Worm (Caenorhabditis elegans) whole organism, L1 larva: Measurements from ENCODE around the gene F55B11.6.

Source experiments
- C04F5.9 ChIP-seq: sonication (generic microtip); optimal IDR thresholded peaks from 2 replicates; lab custom pipeline; 2016; ENCODE audit warnings: missing genetic modification characterization, missing compliant biosample characterization
- C16A3.4 ChIP-seq: fragments of 150-350 bp; optimal IDR thresholded peaks from 2 replicates; lab custom pipeline; 2014; ENCODE audit warnings: missing biosample characterization, missing genetic modification characterization
- F16B12.6 ChIP-seq: fragments of 150-350 bp; optimal IDR thresholded peaks from 2 replicates; lab custom pipeline; 2014; ENCODE audit warnings: missing biosample characterization, missing genetic modification characterization
- Y116A8C.19 ChIP-seq: sonication (generic microtip); optimal IDR thresholded peaks from 2 replicates; lab custom pipeline; 2016; ENCODE audit warnings: missing compliant biosample characterization, missing genetic modification characterization, borderline replicate concordance
- ama-1 ChIP-seq: fragments of 150-350 bp; optimal IDR thresholded peaks from 2 replicates; lab custom pipeline; 2014
- blmp-1 ChIP-seq: fragments of 150-350 bp; optimal IDR thresholded peaks from 2 replicates; lab custom pipeline; 2014; ENCODE audit warnings: missing biosample characterization, missing genetic modification characterization
- ceh-63 ChIP-seq: fragments of 200-800 bp; sonication (Bioruptor generic); optimal IDR thresholded peaks from 2 replicates; lab custom pipeline; 2018; ENCODE audit warnings: mild to moderate bottlenecking, missing genetic modification characterization, missing compliant biosample characterization
- ces-1 ChIP-seq: fragments of 150-350 bp; optimal IDR thresholded peaks from 2 replicates; lab custom pipeline; 2014; ENCODE audit warnings: missing biosample characterization, missing genetic modification reagents, missing genetic modification characterization
- dpl-1 ChIP-seq, 3 experiments: fragments of 150-350 bp in 2 of 3; sonication (generic microtip) in 1 of 3; optimal IDR thresholded peaks; 2 replicates each; lab custom pipeline; 2014 to 2017; ENCODE audit warnings: missing biosample characterization in 3 of 3, missing genetic modification characterization in 3 of 3, missing genetic modification reagents in 3 of 3
- dsc-1 ChIP-seq: sonication (generic microtip); optimal IDR thresholded peaks from 2 replicates; lab custom pipeline; 2016; ENCODE audit warnings: mild to moderate bottlenecking, missing genetic modification characterization, missing compliant biosample characterization
- efl-1 ChIP-seq, 4 experiments: fragments of 150-350 bp; optimal IDR thresholded peaks in 3 of 4; peaks in 1 of 4; 1 replicate in 1 of 4; 2 replicates in 3 of 4; lab custom pipeline; 2014; ENCODE audit warnings: missing biosample characterization in 2 of 4, missing genetic modification characterization in 2 of 4, missing genetic modification reagents in 2 of 4
- egl-13 ChIP-seq: sonication (generic microtip); optimal IDR thresholded peaks from 2 replicates; lab custom pipeline; 2016; ENCODE audit warnings: missing genotype, missing genetic modification reagents, missing genetic modification characterization, missing compliant biosample characterization
- elt-3 ChIP-seq, 6 experiments: fragments of 150-350 bp in 1 of 6; sonication (generic microtip); optimal IDR thresholded peaks; 2 replicates each; lab custom pipeline; 2017 to 2018; ENCODE audit warnings: missing biosample characterization in 6 of 6, missing genetic modification characterization in 6 of 6, inconsistent platforms in 1 of 6
- fkh-10 ChIP-seq: sonication (generic microtip); optimal IDR thresholded peaks from 2 replicates; lab custom pipeline; 2017; ENCODE audit warnings: missing biosample characterization, missing genetic modification reagents, missing genetic modification characterization
- fkh-4 ChIP-seq: sonication (generic microtip); optimal IDR thresholded peaks from 2 replicates; lab custom pipeline; 2016; ENCODE audit warnings: missing compliant biosample characterization, missing genetic modification characterization, borderline replicate concordance
- fkh-8 ChIP-seq: sonication (generic microtip); optimal IDR thresholded peaks from 2 replicates; lab custom pipeline; 2016; ENCODE audit warnings: mild to moderate bottlenecking, missing genetic modification characterization, missing compliant biosample characterization
- grh-1 ChIP-seq: fragments of 200-800 bp; sonication (Bioruptor generic); IDR thresholded peaks from 2 replicates; pipeline ENCODE4 v1.3.6; 2022; ENCODE audit warnings: missing genetic modification reagents, missing genetic modification characterization, missing compliant biosample characterization
- hlh-17 ChIP-seq: fragments of 200-800 bp; sonication (Bioruptor generic); optimal IDR thresholded peaks from 2 replicates; lab custom pipeline; 2018; ENCODE audit warnings: missing genetic modification characterization, mild to moderate bottlenecking, missing compliant biosample characterization, moderate library complexity, borderline replicate concordance
- hlh-4 ChIP-seq: sonication (generic microtip); optimal IDR thresholded peaks from 2 replicates; lab custom pipeline; 2016; ENCODE audit warnings: mild to moderate bottlenecking, missing genetic modification characterization, missing compliant biosample characterization
- irx-1 ChIP-seq: sonication (generic microtip); optimal IDR thresholded peaks from 2 replicates; lab custom pipeline; 2016; ENCODE audit warnings: missing genetic modification characterization, missing compliant biosample characterization
- lin-13 ChIP-seq: fragments of 150-350 bp; optimal IDR thresholded peaks from 2 replicates; lab custom pipeline; 2014; ENCODE audit warnings: missing biosample characterization, missing genetic modification reagents, missing genetic modification characterization
- lsy-2 ChIP-seq, 2 experiments: fragments of 150-350 bp; optimal IDR thresholded peaks; 2 replicates each; lab custom pipeline; 2014; ENCODE audit warnings: missing biosample characterization in 2 of 2, missing genetic modification characterization in 2 of 2
- nhr-11 ChIP-seq: fragments of 150-350 bp; optimal IDR thresholded peaks from 2 replicates; lab custom pipeline; 2014; ENCODE audit warnings: missing biosample characterization, missing genetic modification characterization
- nhr-12 ChIP-seq: sonication (generic microtip); optimal IDR thresholded peaks from 2 replicates; lab custom pipeline; 2017; ENCODE audit warnings: missing biosample characterization, missing genetic modification characterization
- nhr-19 ChIP-seq: fragments of 200-800 bp; sonication (Bioruptor generic); conservative IDR thresholded peaks from 2 replicates; pipeline ENCODE4 v1.3.6; 2022; ENCODE audit warnings: missing genetic modification characterization, missing compliant biosample characterization
- nhr-20 ChIP-seq: sonication (generic microtip); optimal IDR thresholded peaks from 2 replicates; lab custom pipeline; 2016; ENCODE audit warnings: mild to moderate bottlenecking, missing genetic modification characterization, missing compliant biosample characterization
- nhr-237 ChIP-seq: fragments of 150-350 bp; optimal IDR thresholded peaks from 2 replicates; lab custom pipeline; 2014; ENCODE audit warnings: missing biosample characterization, missing genetic modification characterization
- nhr-28 ChIP-seq: fragments of 150-350 bp; optimal IDR thresholded peaks from 2 replicates; lab custom pipeline; 2014; ENCODE audit warnings: missing biosample characterization, missing genetic modification characterization
- nhr-47 ChIP-seq: sonication (generic microtip); optimal IDR thresholded peaks from 2 replicates; lab custom pipeline; 2016; ENCODE audit warnings: mild to moderate bottlenecking, missing genetic modification characterization, moderate library complexity, missing compliant biosample characterization
- nhr-71 ChIP-seq: sonication (generic microtip); optimal IDR thresholded peaks from 2 replicates; lab custom pipeline; 2016; ENCODE audit warnings: mild to moderate bottlenecking, missing genetic modification characterization, moderate library complexity, missing compliant biosample characterization
- nhr-76 ChIP-seq: sonication (generic microtip); optimal IDR thresholded peaks from 2 replicates; lab custom pipeline; 2017; ENCODE audit warnings: missing biosample characterization, missing genetic modification characterization
- nhr-84 ChIP-seq: sonication (generic microtip); optimal IDR thresholded peaks from 2 replicates; lab custom pipeline; 2017; ENCODE audit warnings: missing biosample characterization, missing genetic modification characterization
- nhr-85 ChIP-seq: sonication (generic microtip); peaks from one replicate; lab custom pipeline; 2016; ENCODE audit warnings: missing genetic modification characterization, inconsistent platforms, missing compliant biosample characterization
- nhr-90 ChIP-seq: sonication (generic microtip); optimal IDR thresholded peaks from 2 replicates; lab custom pipeline; 2016; ENCODE audit warnings: mild to moderate bottlenecking, missing genetic modification characterization, missing compliant biosample characterization; ENCODE audit not compliant: poor library complexity
- pax-3 ChIP-seq: fragments of 200-800 bp; sonication (Bioruptor generic); optimal IDR thresholded peaks from 2 replicates; lab custom pipeline; 2018; ENCODE audit warnings: mild to moderate bottlenecking, missing genetic modification characterization, moderate library complexity, missing compliant biosample characterization
- rnt-1 ChIP-seq: sonication (generic microtip); optimal IDR thresholded peaks from 2 replicates; lab custom pipeline; 2016; ENCODE audit warnings: mild to moderate bottlenecking, missing genetic modification characterization, moderate library complexity, missing compliant biosample characterization
- skn-1 ChIP-seq: fragments of 150-350 bp; optimal IDR thresholded peaks from 2 replicates; lab custom pipeline; 2014; ENCODE audit warnings: missing biosample characterization, missing genetic modification characterization
- sox-4 ChIP-seq: sonication (generic microtip); optimal IDR thresholded peaks from 2 replicates; lab custom pipeline; 2016; ENCODE audit warnings: missing genetic modification characterization, missing compliant biosample characterization
- sptf-1 ChIP-seq: fragments of 150-350 bp; optimal IDR thresholded peaks from 2 replicates; lab custom pipeline; 2014; ENCODE audit warnings: missing biosample characterization, missing genetic modification characterization
- sup-37 ChIP-seq: fragments of 200-800 bp; sonication (Bioruptor generic); optimal IDR thresholded peaks from 2 replicates; lab custom pipeline; 2018; ENCODE audit warnings: mild to moderate bottlenecking, missing genetic modification characterization, missing compliant biosample characterization
- swsn-7 ChIP-seq: sonication (generic microtip); optimal IDR thresholded peaks from 2 replicates; lab custom pipeline; 2016; ENCODE audit warnings: missing genetic modification characterization, missing compliant biosample characterization
- tbx-2 ChIP-seq: sonication (generic microtip); optimal IDR thresholded peaks from 2 replicates; lab custom pipeline; 2016; ENCODE audit warnings: missing genetic modification characterization, missing compliant biosample characterization
- unc-130 ChIP-seq: fragments of 150-350 bp; optimal IDR thresholded peaks from 2 replicates; lab custom pipeline; 2017; ENCODE audit warnings: missing biosample characterization, missing genetic modification characterization, inconsistent platforms
- unc-86 ChIP-seq: sonication (generic microtip); optimal IDR thresholded peaks from 2 replicates; lab custom pipeline; 2016; ENCODE audit warnings: missing genetic modification characterization, missing compliant biosample characterization
- xbp-1 ChIP-seq: sonication (generic microtip); optimal IDR thresholded peaks from 2 replicates; lab custom pipeline; 2016; ENCODE audit warnings: missing genetic modification characterization, missing compliant biosample characterization
- zip-4 ChIP-seq: fragments of 200-800 bp; sonication (Bioruptor generic); optimal IDR thresholded peaks from 2 replicates; lab custom pipeline; 2018; ENCODE audit warnings: mild to moderate bottlenecking, missing genetic modification characterization, moderate library complexity, missing compliant biosample characterization
- ztf-11 ChIP-seq, 2 experiments: sonication (generic microtip); optimal IDR thresholded peaks; 2 replicates each; lab custom pipeline; 2016 to 2017; ENCODE audit warnings: missing genetic modification characterization in 2 of 2, missing biosample characterization in 1 of 2, missing compliant biosample characterization in 1 of 2

F55B11.6 gene

DNA sequence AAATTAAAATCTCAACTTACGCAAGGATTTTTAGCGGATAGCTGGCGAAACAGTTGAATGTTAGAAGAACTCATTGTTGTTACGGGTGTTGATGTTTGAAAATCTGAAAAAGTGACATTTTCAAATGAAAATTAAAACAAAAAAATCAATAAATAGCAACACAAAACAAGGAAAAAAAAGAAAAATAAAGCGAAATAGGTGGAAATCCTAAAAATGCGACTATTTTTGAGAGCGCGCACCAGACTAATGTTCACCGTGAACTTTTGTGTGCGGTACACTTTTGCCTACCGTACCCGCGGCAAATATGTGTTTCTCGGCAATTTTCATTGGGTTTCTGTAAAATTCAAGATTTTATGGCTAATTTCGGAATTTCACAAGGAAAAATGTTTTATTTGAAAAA lies at the start of gene F55B11.6:
F55B11.6 (minus strand) TSS at position 101 of the 400 bp plus-strand sequence.
- no peak for TF ChIP-seq fkh-8 (tag; lab: Kevin White, UChicago)
- TF ChIP-seq lin-13 (GFP tag; lab: Kevin White, UChicago): no peak
- TF ChIP-seq lsy-2 (tag; optimal IDR thresholded peaks at IDR 0.05; lab: Kevin White, UChicago): no peak
- TF ChIP-seq nhr-47: no peak
- TF ChIP-seq ces-1 (GFP tag; lab: Kevin White, UChicago): no peak
- no peak for TF ChIP-seq ceh-63 (GFP tag; lab: Kevin White, UChicago)

DNA sequence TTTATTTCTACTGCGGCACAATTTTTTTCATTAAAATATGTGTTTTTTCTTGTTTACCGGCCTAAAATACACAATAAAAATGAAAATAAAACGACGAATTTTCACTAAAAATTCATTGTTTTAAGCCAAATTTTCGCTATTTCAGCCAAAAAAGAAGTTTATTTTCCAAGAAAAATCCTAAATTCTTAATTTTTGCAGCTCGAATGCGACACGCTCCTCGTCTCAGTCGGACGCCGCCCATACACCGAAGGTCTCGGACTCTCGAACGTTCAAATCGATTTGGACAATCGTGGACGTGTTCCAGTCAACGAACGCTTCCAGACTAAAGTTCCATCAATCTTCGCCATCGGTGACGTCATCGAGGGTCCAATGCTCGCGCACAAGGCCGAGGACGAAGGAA lies 49.0 kb upstream of the F55B11.6 start:
- TF ChIP-seq sox-4 (tag; lab: Kevin White, UChicago) (no peak), fkh-4 (tag; lab: Kevin White, UChicago) (no peak), nhr-47 (no peak), tbx-2 (no peak), irx-1 (tag; lab: Kevin White, UChicago) (no peak), Y116A8C.19 (tag; lab: Kevin White, UChicago) (no peak), zip-4 (GFP tag; lab: Kevin White, UChicago) (no peak), elt-3 (tag; optimal IDR thresholded peaks at IDR 0.05; lab: Kevin White, UChicago) (no peak), ama-1 (no peak), unc-130 (no peak), ceh-63 (GFP tag; lab: Kevin White, UChicago) (no peak), nhr-12 (tag; lab: Kevin White, UChicago) (no peak)
- TF ChIP-seq, all 84 proteins: peak for 0

ce11 chrIV:14464065-14464567 lies 47.1 kb upstream of the F55B11.6 start, which contains the start of gene dld-1:
TSS of gene dld-1 (plus strand) at chrIV:14464517.
- TF ChIP-seq xbp-1 (tag; lab: Kevin White, UChicago): peak; percentile 97
- TF ChIP-seq nhr-85 (tag; lab: Kevin White, UChicago): peak; percentile 98
- no peak for TF ChIP-seq nhr-76 (tag; lab: Kevin White, UChicago)
- TF ChIP-seq swsn-7: peak; percentile 97
- no peak for TF ChIP-seq hlh-17 (GFP tag; lab: Kevin White, UChicago)
- TF ChIP-seq nhr-47: peak; percentile 98
- TF ChIP-seq dsc-1: peak; percentile 97
- peak; percentile 98 for TF ChIP-seq skn-1
- peak; percentile 98 for TF ChIP-seq nhr-20 (tag; lab: Kevin White, UChicago)
- TF ChIP-seq dpl-1 (GFP tag; optimal IDR thresholded peaks at IDR 0.05; lab: Kevin White, UChicago): peak; percentile 100
- TF ChIP-seq fkh-10 (GFP tag; lab: Kevin White, UChicago): peak; percentile 95
- TF ChIP-seq C16A3.4: peak; percentile 99
- TF ChIP-seq C04F5.9 (tag; lab: Kevin White, UChicago): peak; percentile 87
- TF ChIP-seq ztf-11 (tag; optimal IDR thresholded peaks at IDR 0.05; lab: Kevin White, UChicago): peak in 1 of 2 experiments; percentile 72
- peak; percentile 90 for TF ChIP-seq grh-1 (GFP tag; lab: Robert Waterston, UW)
- TF ChIP-seq nhr-12 (tag; lab: Kevin White, UChicago): no peak
- TF ChIP-seq lin-13 (GFP tag; lab: Kevin White, UChicago): peak; percentile 99
- TF ChIP-seq sptf-1 (tag; lab: Kevin White, UChicago): no peak
- peak; percentile 99 for TF ChIP-seq nhr-71 (tag; lab: Kevin White, UChicago)
- TF ChIP-seq nhr-84 (tag; lab: Kevin White, UChicago): no peak
- TF ChIP-seq unc-86 (tag; lab: Kevin White, UChicago): peak; percentile 98
- peak; percentile 97 for TF ChIP-seq tbx-2
- TF ChIP-seq fkh-8 (tag; lab: Kevin White, UChicago): peak; percentile 97
- peak; percentile 72 for TF ChIP-seq F16B12.6 (tag; lab: Kevin White, UChicago)
- peak; percentile 84 for TF ChIP-seq sox-4 (tag; lab: Kevin White, UChicago)
- TF ChIP-seq nhr-11 (tag; lab: Kevin White, UChicago): peak; percentile 94
- TF ChIP-seq ama-1: peak; percentile 68
- peak; percentile 100 for TF ChIP-seq efl-1 (optimal IDR thresholded peaks at IDR 0.05; lab: Kevin White, UChicago)
- peak; percentile 100 for TF ChIP-seq efl-1 (GFP tag; optimal IDR thresholded peaks at IDR 0.05 in 1 of 2; lab: Kevin White, UChicago)
- no peak for TF ChIP-seq hlh-4 (tag; lab: Kevin White, UChicago)
- TF ChIP-seq nhr-28 (tag; lab: Kevin White, UChicago): peak; percentile 45
- TF ChIP-seq egl-13 (tag; lab: Kevin White, UChicago): peak; percentile 86
- TF ChIP-seq rnt-1 (tag; lab: Kevin White, UChicago): peak; percentile 96
- peak; percentile 97 for TF ChIP-seq nhr-90 (tag; lab: Kevin White, UChicago)
- peak; percentile 96 for TF ChIP-seq nhr-19 (GFP tag; lab: Robert Waterston, UW)
- peak; percentile 97 for TF ChIP-seq nhr-237
- peak; percentile 87 for TF ChIP-seq blmp-1
- peak; percentile 89 for TF ChIP-seq pax-3 (tag; lab: Kevin White, UChicago)
- TF ChIP-seq sup-37 (GFP tag; lab: Kevin White, UChicago): peak; percentile 64
